Worm (Caenorhabditis elegans): ENCODE results near the gene ard-1.

ce11 chrIV:11159886-11160285, 28.8 kb downstream of the ard-1 start, which contains the start of gene mboa-4:
- TF ChIP-seq nhr-77 (tag; optimal IDR thresholded peaks at IDR 0.05) (no peak), ceh-16 (tag; optimal IDR thresholded peaks at IDR 0.05) (no peak), elt-3 (tag; optimal IDR thresholded peaks at IDR 0.05) (no peak), sea-2 (GFP tag; optimal IDR thresholded peaks at IDR 0.05) (no peak), elt-2 (tag; optimal IDR thresholded peaks at IDR 0.05) (no peak), nhr-23 (tag; optimal IDR thresholded peaks at IDR 0.05) (no peak), ceh-82 (tag; optimal IDR thresholded peaks at IDR 0.05) (no peak), snpc-4 (tag; optimal IDR thresholded peaks at IDR 0.05) (no peak), unc-39 (tag; optimal IDR thresholded peaks at IDR 0.05) (no peak), unc-62 (GFP tag; optimal IDR thresholded peaks at IDR 0.05) (no peak), nhr-76 (tag; optimal IDR thresholded peaks at IDR 0.05) (no peak)

Data from whole organism, L3 larva.